Worm (Caenorhabditis elegans) whole organism, young adult: ENCODE measurements around the gene srlf-2.

Source experiments
- akir-1 ChIP-seq: fragments of 200-800 bp; sonication (Bioruptor generic); optimal IDR thresholded peaks from 2 replicates; lab custom pipeline; 2018; ENCODE audit warnings: mild to moderate bottlenecking, missing genetic modification characterization, moderate library complexity, missing compliant biosample characterization
- cebp-2 ChIP-seq: fragments of 200-800 bp; sonication (Bioruptor generic); IDR thresholded peaks from 2 replicates; pipeline ENCODE4 v1.3.6; 2022; ENCODE audit warnings: missing genetic modification characterization, missing compliant biosample characterization
- ceh-100 ChIP-seq: fragments of 200-800 bp; sonication (Bioruptor generic); IDR thresholded peaks from 2 replicates; pipeline ENCODE4 v1.3.6; 2022; ENCODE audit warnings: missing genetic modification reagents, missing genetic modification characterization, missing compliant biosample characterization
- ceh-58 ChIP-seq: fragments of 200-800 bp; sonication (Bioruptor generic); IDR thresholded peaks from 2 replicates; pipeline ENCODE4 v1.3.6; 2022; ENCODE audit warnings: missing genetic modification characterization, missing compliant biosample characterization
- dpl-1 ChIP-seq: fragments of 150-350 bp; optimal IDR thresholded peaks from 2 replicates; lab custom pipeline; 2014; ENCODE audit warnings: missing biosample characterization, missing genetic modification reagents, missing genetic modification characterization
- ets-4 ChIP-seq: fragments of 200-800 bp; sonication (Bioruptor generic); optimal IDR thresholded peaks from 2 replicates; lab custom pipeline; 2018; ENCODE audit warnings: mild to moderate bottlenecking, missing genetic modification characterization, missing compliant biosample characterization
- hrde-1 ChIP-seq: sonication (generic microtip); optimal IDR thresholded peaks from 2 replicates; lab custom pipeline; 2016; ENCODE audit warnings: missing genetic modification characterization, mild to moderate bottlenecking, missing compliant biosample characterization, moderate library complexity, missing genotype, missing genetic modification reagents, borderline replicate concordance
- lag-1 ChIP-seq: fragments of 200-800 bp; sonication (Bioruptor generic); IDR thresholded peaks from 2 replicates; pipeline ENCODE4 v1.3.6; 2022; ENCODE audit warnings: missing genetic modification reagents, missing genetic modification characterization, missing compliant biosample characterization
- mes-4 ChIP-seq: sonication (generic microtip); optimal IDR thresholded peaks from 2 replicates; lab custom pipeline; 2016; ENCODE audit warnings: missing genotype, missing genetic modification characterization, missing compliant biosample characterization
- nfya-1 ChIP-seq: sonication (generic microtip); optimal IDR thresholded peaks from 2 replicates; lab custom pipeline; 2017; ENCODE audit warnings: antibody characterized with exemption, missing compliant biosample characterization, missing genetic modification characterization, borderline replicate concordance; ENCODE audit not compliant: insufficient read depth
- sea-2 ChIP-seq: fragments of 200-800 bp; sonication (Bioruptor generic); IDR thresholded peaks from 2 replicates; pipeline ENCODE4 v1.3.6; 2022; ENCODE audit warnings: missing genetic modification characterization, missing compliant biosample characterization
- snpc-4 ChIP-seq, 5 experiments: fragments of 150-350 bp in 1 of 5; sonication (generic microtip) in 4 of 5; optimal IDR thresholded peaks; 2 replicates each; lab custom pipeline; 2014 to 2018; ENCODE audit warnings: missing genetic modification characterization in 5 of 5, missing biosample characterization in 3 of 5, antibody characterized with exemption in 2 of 5, mild to moderate bottlenecking in 2 of 5, missing compliant biosample characterization in 2 of 5, missing genotype in 2 of 5, moderate library complexity in 2 of 5, missing genetic modification reagents in 1 of 5
- unc-130 ChIP-seq: sonication (generic microtip); optimal IDR thresholded peaks from 2 replicates; lab custom pipeline; 2016; ENCODE audit warnings: missing genetic modification reagents, missing genetic modification characterization, missing compliant biosample characterization
- ztf-22 ChIP-seq: fragments of 200-800 bp; sonication (Bioruptor generic); optimal IDR thresholded peaks from 2 replicates; lab custom pipeline; 2018; ENCODE audit warnings: mild to moderate bottlenecking, missing genetic modification characterization, moderate library complexity, missing compliant biosample characterization

- TF ChIP-seq mes-4 (tag; lab: Kevin White, UChicago): no peak
- TF ChIP-seq hrde-1 (tag; lab: Kevin White, UChicago): no peak
- TF ChIP-seq ceh-58 (GFP tag; lab: Robert Waterston, UW): no peak
- TF ChIP-seq nfya-1: no peak
- TF ChIP-seq ztf-22: no peak
- no peak for TF ChIP-seq lag-1 (GFP tag; lab: Robert Waterston, UW)
- TF ChIP-seq cebp-2: no peak
- no peak for TF ChIP-seq snpc-4 (GFP tag; optimal IDR thresholded peaks at IDR 0.05; lab: Kevin White, UChicago)
- TF ChIP-seq snpc-4 (tag; optimal IDR thresholded peaks at IDR 0.05; lab: Kevin White, UChicago): no peak
- TF ChIP-seq ceh-100 (GFP tag; lab: Robert Waterston, UW): no peak
- TF ChIP-seq ets-4: no peak
- no peak for TF ChIP-seq unc-130 (GFP tag; lab: Kevin White, UChicago)
- no peak for TF ChIP-seq sea-2 (GFP tag; lab: Robert Waterston, UW)
- no peak for TF ChIP-seq akir-1
- no peak for TF ChIP-seq dpl-1 (GFP tag; lab: Kevin White, UChicago)
Measured at ce11 chrIV:8462376-8462775, 27.6 kb upstream of the srlf-2 start.
